Worm (Caenorhabditis elegans) whole organism, L2 larva: ENCODE data around the gene dmd-5.
"Not testable (repeated sequence)": the region's sequence is repeated elsewhere in the genome, so short reads cannot be mapped to it uniquely, and the experiment has no call there.

Experiments
- C34F6.9 ChIP-seq: fragments of 150-350 bp; optimal IDR thresholded peaks from 2 replicates; lab custom pipeline; 2014; ENCODE audit warnings: missing biosample characterization, missing genetic modification characterization
- R02D3.7 ChIP-seq: fragments of 150-350 bp; optimal IDR thresholded peaks from 2 replicates; lab custom pipeline; 2014; ENCODE audit warnings: missing biosample characterization, missing genetic modification characterization
- Y55F3AM.14 ChIP-seq: fragments of 200-800 bp; sonication (Bioruptor generic); optimal IDR thresholded peaks from 2 replicates; lab custom pipeline; 2018; ENCODE audit warnings: mild to moderate bottlenecking, missing genetic modification characterization, missing compliant biosample characterization
- ZK546.5 ChIP-seq: sonication (generic microtip); optimal IDR thresholded peaks from 2 replicates; lab custom pipeline; 2017; ENCODE audit warnings: missing biosample characterization, missing genetic modification characterization
- alr-1 ChIP-seq: fragments of 150-350 bp; optimal IDR thresholded peaks from 2 replicates; lab custom pipeline; 2014; ENCODE audit warnings: missing biosample characterization, missing genetic modification characterization
- ama-1 ChIP-seq: fragments of 150-350 bp; optimal IDR thresholded peaks from 2 replicates; lab custom pipeline; 2018; ENCODE audit warnings: inconsistent platforms
- ceh-16 ChIP-seq: fragments of 150-350 bp; optimal IDR thresholded peaks from 2 replicates; lab custom pipeline; 2014; ENCODE audit warnings: missing biosample characterization, missing genetic modification characterization
- ceh-82 ChIP-seq: fragments of 150-350 bp; optimal IDR thresholded peaks from 2 replicates; lab custom pipeline; 2014; ENCODE audit warnings: missing biosample characterization, missing genetic modification characterization
- crh-2 ChIP-seq: sonication (generic microtip); optimal IDR thresholded peaks from 2 replicates; lab custom pipeline; 2017; ENCODE audit warnings: missing biosample characterization, missing genetic modification characterization
- dmd-4 ChIP-seq: sonication (generic microtip); optimal IDR thresholded peaks from 2 replicates; lab custom pipeline; 2017; ENCODE audit warnings: missing biosample characterization, missing genetic modification characterization
- egl-27 ChIP-seq: sonication (generic microtip); optimal IDR thresholded peaks from 3 replicates; lab custom pipeline; 2017; ENCODE audit warnings: missing biosample characterization, missing genetic modification reagents, missing genetic modification characterization
- fos-1 ChIP-seq: fragments of 150-350 bp; optimal IDR thresholded peaks from 2 replicates; lab custom pipeline; 2014; ENCODE audit warnings: missing biosample characterization, missing genetic modification characterization
- gmeb-1 ChIP-seq: fragments of 150-350 bp; optimal IDR thresholded peaks from 2 replicates; lab custom pipeline; 2014; ENCODE audit warnings: missing biosample characterization, missing genetic modification characterization
- lin-11 ChIP-seq: fragments of 150-350 bp; sonication (generic microtip); optimal IDR thresholded peaks from 2 replicates; lab custom pipeline; 2014; ENCODE audit warnings: missing biosample characterization, missing genetic modification characterization, inconsistent platforms, mixed read lengths
- lin-13 ChIP-seq: fragments of 150-350 bp; optimal IDR thresholded peaks from 2 replicates; lab custom pipeline; 2014; ENCODE audit warnings: missing biosample characterization, missing genetic modification reagents, missing genetic modification characterization
- lin-39 ChIP-seq: fragments of 150-350 bp; optimal IDR thresholded peaks from 2 replicates; lab custom pipeline; 2014; ENCODE audit warnings: missing biosample characterization, missing genetic modification reagents, missing genetic modification characterization
- mbf-1 ChIP-seq: sonication (generic microtip); optimal IDR thresholded peaks from 2 replicates; lab custom pipeline; 2017; ENCODE audit warnings: missing biosample characterization, missing genetic modification characterization
- mdl-1 ChIP-seq, 2 experiments: fragments of 150-350 bp in 1 of 2; sonication (generic microtip) in 1 of 2; optimal IDR thresholded peaks; 2 replicates each; lab custom pipeline; 2017; ENCODE audit warnings: missing biosample characterization in 2 of 2, missing genetic modification characterization in 2 of 2
- nhr-11 ChIP-seq: fragments of 150-350 bp; optimal IDR thresholded peaks from 2 replicates; lab custom pipeline; 2014; ENCODE audit warnings: missing biosample characterization, missing genetic modification characterization
- nhr-12 ChIP-seq: fragments of 150-350 bp; optimal IDR thresholded peaks from 2 replicates; lab custom pipeline; 2014; ENCODE audit warnings: missing biosample characterization, missing genetic modification characterization
- nhr-129 ChIP-seq: fragments of 150-350 bp; optimal IDR thresholded peaks from 2 replicates; lab custom pipeline; 2014; ENCODE audit warnings: missing biosample characterization, missing genetic modification characterization
- nhr-21 ChIP-seq: fragments of 150-350 bp; optimal IDR thresholded peaks from 2 replicates; lab custom pipeline; 2014; ENCODE audit warnings: missing biosample characterization, missing genetic modification characterization
- nhr-23 ChIP-seq: fragments of 150-350 bp; optimal IDR thresholded peaks from 2 replicates; lab custom pipeline; 2014; ENCODE audit warnings: missing biosample characterization, missing genetic modification reagents, missing genetic modification characterization
- nhr-237 ChIP-seq: fragments of 150-350 bp; optimal IDR thresholded peaks from 2 replicates; lab custom pipeline; 2014; ENCODE audit warnings: missing biosample characterization, missing genetic modification characterization
- nhr-6 ChIP-seq: fragments of 150-350 bp; optimal IDR thresholded peaks from 2 replicates; lab custom pipeline; 2014; ENCODE audit warnings: missing biosample characterization, missing genetic modification characterization
- peb-1 ChIP-seq: fragments of 150-350 bp; optimal IDR thresholded peaks from 2 replicates; lab custom pipeline; 2014; ENCODE audit warnings: missing biosample characterization, missing genetic modification characterization
- sma-3 ChIP-seq: sonication (generic microtip); optimal IDR thresholded peaks from 2 replicates; lab custom pipeline; 2016; ENCODE audit warnings: missing genetic modification reagents, missing genetic modification characterization, missing compliant biosample characterization
- sma-9 ChIP-seq, 2 experiments: fragments of 150-350 bp in 1 of 2; sonication (generic microtip) in 1 of 2; optimal IDR thresholded peaks; 2 replicates each; lab custom pipeline; 2014 to 2016; ENCODE audit warnings: missing genetic modification characterization in 2 of 2, mild to moderate bottlenecking in 1 of 2, missing biosample characterization in 1 of 2, missing compliant biosample characterization in 1 of 2, missing genetic modification reagents in 1 of 2, moderate library complexity in 1 of 2
- snpc-4 ChIP-seq: fragments of 150-350 bp; optimal IDR thresholded peaks from 2 replicates; lab custom pipeline; 2014; ENCODE audit warnings: missing biosample characterization, missing genetic modification characterization
- unc-39 ChIP-seq: fragments of 150-350 bp; optimal IDR thresholded peaks from 2 replicates; lab custom pipeline; 2014; ENCODE audit warnings: missing biosample characterization, missing genetic modification characterization
- zag-1 ChIP-seq: fragments of 150-350 bp; optimal IDR thresholded peaks from 2 replicates; lab custom pipeline; 2014; ENCODE audit warnings: missing biosample characterization, missing genetic modification characterization
- ztf-1 ChIP-seq: fragments of 200-800 bp; sonication (Bioruptor generic); conservative IDR thresholded peaks from 2 replicates; pipeline ENCODE4 v1.3.6; 2022; ENCODE audit warnings: missing genetic modification characterization, missing compliant biosample characterization
- ztf-11 ChIP-seq: sonication (generic microtip); optimal IDR thresholded peaks from 2 replicates; lab custom pipeline; 2017; ENCODE audit warnings: missing biosample characterization, missing genetic modification characterization
- ztf-4 ChIP-seq: fragments of 150-350 bp; optimal IDR thresholded peaks from 2 replicates; lab custom pipeline; 2014; ENCODE audit warnings: missing biosample characterization, missing genetic modification characterization

The dmd-5 gene

ce11 chrII:5816346-5816745, 42.3 kb upstream of the dmd-5 start, which contains the start of gene ZK1248.20:
Gene ZK1248.20, plus strand, starts transcription at chrII:5816646.
- no peak for TF ChIP-seq egl-27 (tag; lab: Kevin White, UChicago)
- TF ChIP-seq nhr-23 (tag; lab: Kevin White, UChicago) = no peak
- TF ChIP-seq crh-2 = no peak
- no peak for TF ChIP-seq ztf-4 (tag; lab: Kevin White, UChicago)
- TF ChIP-seq ceh-82 (tag; lab: Kevin White, UChicago) = no peak
- TF ChIP-seq snpc-4 (tag; lab: Kevin White, UChicago) = no peak
- TF ChIP-seq nhr-129 = no peak
- no peak for TF ChIP-seq alr-1
- TF ChIP-seq nhr-21 (tag; lab: Kevin White, UChicago) = no peak
- no peak for TF ChIP-seq nhr-6 (tag; lab: Kevin White, UChicago)
- no peak for TF ChIP-seq ztf-1 (GFP tag; lab: Robert Waterston, UW)
- no peak for TF ChIP-seq nhr-11
- no peak for TF ChIP-seq C34F6.9 (tag; lab: Kevin White, UChicago)
- TF ChIP-seq sma-9 (GFP tag; optimal IDR thresholded peaks at IDR 0.05; lab: Kevin White, UChicago) = no peak
- no peak for TF ChIP-seq sma-9 (tag; optimal IDR thresholded peaks at IDR 0.05; lab: Kevin White, UChicago)
- TF ChIP-seq ztf-11 (tag; lab: Kevin White, UChicago) = no peak
- no peak for TF ChIP-seq mdl-1 (tag; optimal IDR thresholded peaks at IDR 0.05; lab: Kevin White, UChicago)
- no peak for TF ChIP-seq zag-1
- no peak for TF ChIP-seq dmd-4 (tag; lab: Kevin White, UChicago)
- no peak for TF ChIP-seq ZK546.5

- not testable (repeated sequence) for TF ChIP-seq nhr-11; Y55F3AM.14 (GFP tag; lab: Kevin White, UChicago); ama-1 (lab: Kevin White, UChicago)
Measured at ce11 chrII:5815382-5815781, 41.4 kb upstream of the dmd-5 start, which contains the start of gene wago-5. Gene wago-5, minus strand, starts transcription at chrII:5815482.

- TF ChIP-seq gmeb-1 (tag; lab: Kevin White, UChicago) (no peak), ceh-82 (tag; lab: Kevin White, UChicago) (no peak), ztf-4 (tag; lab: Kevin White, UChicago) (no peak), lin-39 (tag; lab: Kevin White, UChicago) (no peak), peb-1 (tag; lab: Kevin White, UChicago) (no peak)
Measured at ce11 chrII:5810230-5810629, 36.2 kb upstream of the dmd-5 start, which contains the start of the genes msp-64 and ZK1248.5. Gene msp-64, minus strand, starts transcription at chrII:5810330. Gene ZK1248.5, plus strand, starts transcription at chrII:5810514.

ce11 chrII:5806563-5806962, 32.5 kb upstream of the dmd-5 start:
- peak; percentile 10 for TF ChIP-seq gmeb-1 (tag; lab: Kevin White, UChicago)
- peak; percentile 80 for TF ChIP-seq fos-1
- no peak for TF ChIP-seq unc-39 (tag; lab: Kevin White, UChicago)
- TF ChIP-seq ceh-16 (tag; lab: Kevin White, UChicago) = no peak
- peak; percentile 17 for TF ChIP-seq crh-2
- TF ChIP-seq alr-1 = no peak
- TF ChIP-seq, all 48 proteins: peak for 3

DNA sequence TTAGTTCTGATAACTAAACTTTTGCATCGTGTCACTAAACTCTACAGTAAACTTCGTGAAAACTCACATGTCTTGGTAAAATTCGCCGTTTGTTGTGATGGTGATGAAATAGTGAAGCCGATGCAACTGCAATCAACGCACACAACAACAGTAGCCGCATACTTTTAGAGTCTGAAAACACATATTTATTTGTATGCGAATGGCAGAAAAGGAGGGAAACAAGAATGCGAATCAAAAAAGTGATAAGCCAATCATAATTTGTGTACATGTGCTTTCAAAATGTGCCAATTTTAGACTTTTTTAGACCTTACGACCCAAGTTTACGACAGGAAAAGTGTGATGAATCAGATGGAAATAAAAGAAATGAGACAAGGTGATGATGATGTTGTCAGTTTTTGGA, 31.3 kb upstream of the dmd-5 start, which contains the start of gene K05F1.10:
TSS of gene K05F1.10 (minus strand) at position 171 of the 400 bp plus-strand sequence.
- TF ChIP-seq R02D3.7 (tag; lab: Kevin White, UChicago) (no peak), crh-2 (peak; percentile 17)

ce11 chrII:5804288-5804687, 30.3 kb upstream of the dmd-5 start:
- TF ChIP-seq unc-39 (tag; lab: Kevin White, UChicago) (no peak), peb-1 (tag; lab: Kevin White, UChicago) (no peak), lin-11 (tag; lab: Kevin White, UChicago) (no peak), fos-1 (peak; percentile 29), lin-13 (GFP tag; lab: Kevin White, UChicago) (no peak)

DNA sequence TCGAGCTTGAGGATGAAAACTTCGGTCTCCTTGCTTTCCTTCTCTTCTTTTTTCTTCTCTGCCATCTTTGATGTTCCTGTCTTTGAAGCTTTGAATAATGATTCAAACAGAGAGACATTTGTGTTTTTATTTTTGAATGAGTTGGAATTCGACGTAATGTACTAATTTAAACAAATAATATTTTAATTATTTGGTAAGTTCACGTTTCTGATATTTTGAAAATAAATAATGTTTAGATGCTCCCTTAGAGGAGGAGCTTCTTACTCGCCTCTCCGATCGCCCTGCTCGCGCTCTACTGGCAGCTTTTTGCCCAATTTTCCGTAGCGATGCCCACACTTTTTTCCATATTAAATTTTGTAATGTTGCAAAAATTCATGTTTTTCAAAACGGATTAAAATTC, 27.1 kb upstream of the dmd-5 start, which contains the start of the genes K05F1.9 and K05F1.1:
TSS of gene K05F1.9 (minus strand) at position 101 of the 400 bp plus-strand sequence.
TSS of gene K05F1.1 (plus strand) at position 308 of the 400 bp plus-strand sequence.
- TF ChIP-seq mdl-1 (tag; optimal IDR thresholded peaks at IDR 0.05; lab: Kevin White, UChicago) = no peak
- no peak for TF ChIP-seq lin-39 (tag; lab: Kevin White, UChicago)
- TF ChIP-seq ama-1 (lab: Kevin White, UChicago) = no peak
- no peak for TF ChIP-seq nhr-23 (tag; lab: Kevin White, UChicago)
- TF ChIP-seq C34F6.9 (tag; lab: Kevin White, UChicago) = no peak
- TF ChIP-seq ztf-1 (GFP tag; lab: Robert Waterston, UW) = no peak
- TF ChIP-seq nhr-237 (tag; lab: Kevin White, UChicago) = no peak
- no peak for TF ChIP-seq nhr-12 (tag; lab: Kevin White, UChicago)
- no peak for TF ChIP-seq snpc-4 (tag; lab: Kevin White, UChicago)
- no peak for TF ChIP-seq mbf-1 (tag; lab: Kevin White, UChicago)
- no peak for TF ChIP-seq sma-3 (GFP tag; lab: Kevin White, UChicago)
- no peak for TF ChIP-seq peb-1 (tag; lab: Kevin White, UChicago)
